Fruit fly (Drosophila melanogaster): Measurements from ENCODE around the gene gwl.

The gwl gene

DNA sequence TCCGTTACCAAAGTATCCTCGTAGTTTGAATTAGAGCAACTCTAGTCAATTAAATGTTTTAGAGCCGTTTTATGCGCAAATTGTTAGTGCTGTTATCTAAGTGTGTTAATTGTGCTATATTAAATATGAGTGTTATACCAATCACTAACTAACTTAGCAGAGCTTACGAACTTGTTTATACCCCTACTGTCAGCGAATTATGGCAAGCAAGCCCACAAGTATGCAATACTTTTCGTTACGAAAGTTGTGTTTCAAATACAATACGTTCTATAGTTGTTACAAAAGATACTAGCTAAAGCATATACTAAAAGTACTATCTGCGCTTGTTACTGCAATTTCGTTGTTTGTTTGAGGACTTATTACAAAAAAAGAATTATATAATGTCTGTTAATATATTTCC, 14.9 kb upstream of the gwl start:
- TF ChIP-seq br (GFP tag; optimal IDR thresholded peaks at IDR 0.05) (no peak), Myc (optimal IDR thresholded peaks at IDR 0.05) (peak; percentile 16)

- TF ChIP-seq Dif (GFP tag; optimal IDR thresholded peaks at IDR 0.05; ENCODE audit: partially characterized antibody) (no peak), CG9705 (GFP tag; optimal IDR thresholded peaks at IDR 0.05) (no peak), sv (GFP tag; optimal IDR thresholded peaks at IDR 0.05) (no peak)
Measured at dm6 chr3R:18732381-18732780, 13.8 kb upstream of the gwl start, which contains the start of gene CG14302. Gene CG14302 (plus strand): TSS chr3R:18732681.

dm6 chr3R:18733580-18733979, 12.6 kb upstream of the gwl start:
- TF ChIP-seq dsf (GFP tag; optimal IDR thresholded peaks at IDR 0.05; ENCODE audit: borderline replicate concordance) (no peak), Jra (GFP tag; optimal IDR thresholded peaks at IDR 0.05) (no peak), Vsx2 (GFP tag; optimal IDR thresholded peaks at IDR 0.05; ENCODE audit: partially characterized antibody) (no peak), foxo (GFP tag; optimal IDR thresholded peaks at IDR 0.05) (no peak), lola (GFP tag; optimal IDR thresholded peaks at IDR 0.05) (no peak), CG9705 (GFP tag; optimal IDR thresholded peaks at IDR 0.05) (no peak), dl (GFP tag; optimal IDR thresholded peaks at IDR 0.05; ENCODE audit: insufficient read depth in 1 of 2, partially characterized antibody in 2 of 2) (no peak), br (GFP tag; optimal IDR thresholded peaks at IDR 0.05) (no peak), CG32264 (GFP tag; optimal IDR thresholded peaks at IDR 0.05) (no peak), sv (GFP tag; optimal IDR thresholded peaks at IDR 0.05) (no peak), N (GFP tag; optimal IDR thresholded peaks at IDR 0.05) (no peak), h (GFP tag; optimal IDR thresholded peaks at IDR 0.05) (no peak)

DNA sequence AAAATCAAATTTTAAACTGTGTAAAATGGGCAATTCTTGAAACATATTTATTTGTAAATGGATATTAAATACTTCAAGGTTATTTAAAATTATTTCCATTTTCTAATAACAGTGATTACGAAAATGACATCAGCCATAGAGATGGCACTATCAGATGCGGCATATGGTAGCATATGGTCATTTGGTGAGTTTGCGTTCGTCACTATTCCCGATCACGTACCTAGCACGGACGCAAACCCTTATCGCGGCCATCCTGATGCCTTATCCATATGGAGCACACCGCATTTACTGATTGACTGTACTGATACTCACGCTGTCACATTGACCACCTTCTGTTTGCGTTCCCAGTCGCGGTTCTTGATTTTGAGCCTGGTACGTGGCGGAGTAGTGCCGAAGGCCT, 8.1 kb upstream of the gwl start:
- TF ChIP-seq lola (GFP tag; optimal IDR thresholded peaks at IDR 0.05), result no peak
- TF ChIP-seq OdsH (GFP tag; optimal IDR thresholded peaks at IDR 0.05), result no peak
- TF ChIP-seq CG9705 (GFP tag; optimal IDR thresholded peaks at IDR 0.05), result no peak
- no peak for TF ChIP-seq Vsx2 (GFP tag; optimal IDR thresholded peaks at IDR 0.05; ENCODE audit: partially characterized antibody)
- no peak for TF ChIP-seq dl (GFP tag; optimal IDR thresholded peaks at IDR 0.05; ENCODE audit: insufficient read depth in 1 of 2, partially characterized antibody in 2 of 2)
- no peak for TF ChIP-seq Rel (GFP tag; optimal IDR thresholded peaks at IDR 0.05)
- no peak for TF ChIP-seq Rel (tag; optimal IDR thresholded peaks at IDR 0.05)
- TF ChIP-seq tai (GFP tag; optimal IDR thresholded peaks at IDR 0.05), result no peak
- no peak for TF ChIP-seq sv (GFP tag; optimal IDR thresholded peaks at IDR 0.05)
- TF ChIP-seq pan (optimal IDR thresholded peaks at IDR 0.05), result no peak
- TF ChIP-seq Myc (optimal IDR thresholded peaks at IDR 0.05), result no peak
- TF ChIP-seq psq (GFP tag; optimal IDR thresholded peaks at IDR 0.05), result no peak
- TF ChIP-seq rgr (GFP tag; optimal IDR thresholded peaks at IDR 0.05), result no peak

dm6 chr3R:18738705-18739434, 7.3 kb upstream of the gwl start:
- peak; percentile 50 for TF ChIP-seq fru (GFP tag; optimal IDR thresholded peaks at IDR 0.05)
- TF ChIP-seq Hr83 (GFP tag; optimal IDR thresholded peaks at IDR 0.05; ENCODE audit: poor library complexity, severe bottlenecking), result peak; percentile 30
- no peak for TF ChIP-seq rgr (GFP tag; optimal IDR thresholded peaks at IDR 0.05)
- no peak for TF ChIP-seq Dif (GFP tag; optimal IDR thresholded peaks at IDR 0.05; ENCODE audit: partially characterized antibody)
- no peak for TF ChIP-seq lola (GFP tag; optimal IDR thresholded peaks at IDR 0.05)
- no peak for TF ChIP-seq GATAd (GFP tag; optimal IDR thresholded peaks at IDR 0.05)
- peak; percentile 14 for TF ChIP-seq woc (GFP tag; optimal IDR thresholded peaks at IDR 0.05)
- no peak for TF ChIP-seq Abd-B (GFP tag; optimal IDR thresholded peaks at IDR 0.05)
- TF ChIP-seq Rel (GFP tag; optimal IDR thresholded peaks at IDR 0.05), result no peak
- TF ChIP-seq Rel (tag; optimal IDR thresholded peaks at IDR 0.05), result no peak
- TF ChIP-seq dmrt93B (GFP tag; optimal IDR thresholded peaks at IDR 0.05), result no peak
- TF ChIP-seq ey (GFP tag; optimal IDR thresholded peaks at IDR 0.05), result peak; percentile 2
- no peak for TF ChIP-seq pan (optimal IDR thresholded peaks at IDR 0.05)
- TF ChIP-seq CG9705 (GFP tag; optimal IDR thresholded peaks at IDR 0.05), result no peak
- peak in 1 of 2 experiments; percentile 51 for TF ChIP-seq foxo (GFP tag; optimal IDR thresholded peaks at IDR 0.05)
- TF ChIP-seq Hr78 (GFP tag; optimal IDR thresholded peaks at IDR 0.05), result no peak
- TF ChIP-seq Hnf4 (GFP tag; optimal IDR thresholded peaks at IDR 0.05), result no peak
- TF ChIP-seq HLH106 (tag; optimal IDR thresholded peaks at IDR 0.05), result no peak
- TF ChIP-seq psq (GFP tag; optimal IDR thresholded peaks at IDR 0.05), result peak; percentile 28
- no peak for TF ChIP-seq usp (GFP tag; optimal IDR thresholded peaks at IDR 0.05)
- no peak for TF ChIP-seq br (GFP tag; optimal IDR thresholded peaks at IDR 0.05)
- TF ChIP-seq tai (GFP tag; optimal IDR thresholded peaks at IDR 0.05), result no peak
- peak; percentile 53 for TF ChIP-seq OdsH (GFP tag; optimal IDR thresholded peaks at IDR 0.05)
